Worm (Caenorhabditis elegans) whole organism, L1 larva: ENCODE measurements around the gene F15A8.1.

Experiments
- C04F5.9 ChIP-seq: sonication (generic microtip); optimal IDR thresholded peaks from 2 replicates; lab custom pipeline; 2016; ENCODE audit warnings: missing genetic modification characterization, missing compliant biosample characterization
- C16A3.4 ChIP-seq: fragments of 150-350 bp; optimal IDR thresholded peaks from 2 replicates; lab custom pipeline; 2014; ENCODE audit warnings: missing biosample characterization, missing genetic modification characterization
- C34B4.2 ChIP-seq: sonication (generic microtip); optimal IDR thresholded peaks from 2 replicates; lab custom pipeline; 2017; ENCODE audit warnings: mild to moderate bottlenecking, missing genetic modification characterization, missing compliant biosample characterization
- F16B12.6 ChIP-seq: fragments of 150-350 bp; optimal IDR thresholded peaks from 2 replicates; lab custom pipeline; 2014; ENCODE audit warnings: missing biosample characterization, missing genetic modification characterization
- aha-1 ChIP-seq: fragments of 150-350 bp; optimal IDR thresholded peaks from 2 replicates; lab custom pipeline; 2014; ENCODE audit warnings: missing biosample characterization, missing genetic modification characterization
- alr-1 ChIP-seq: fragments of 200-800 bp; sonication (Bioruptor generic); optimal IDR thresholded peaks from 2 replicates; lab custom pipeline; 2018; ENCODE audit warnings: borderline replicate concordance, mild to moderate bottlenecking, missing genetic modification characterization, missing compliant biosample characterization
- aly-2 ChIP-seq: fragments of 150-350 bp; optimal IDR thresholded peaks from 2 replicates; lab custom pipeline; 2014; ENCODE audit warnings: missing biosample characterization, missing genetic modification characterization
- ama-1 ChIP-seq: fragments of 150-350 bp; optimal IDR thresholded peaks from 2 replicates; lab custom pipeline; 2014
- blmp-1 ChIP-seq: fragments of 150-350 bp; optimal IDR thresholded peaks from 2 replicates; lab custom pipeline; 2014; ENCODE audit warnings: missing biosample characterization, missing genetic modification characterization
- ceh-63 ChIP-seq: fragments of 200-800 bp; sonication (Bioruptor generic); optimal IDR thresholded peaks from 2 replicates; lab custom pipeline; 2018; ENCODE audit warnings: mild to moderate bottlenecking, missing genetic modification characterization, missing compliant biosample characterization
- ceh-8 ChIP-seq: fragments of 200-800 bp; sonication (Bioruptor generic); optimal IDR thresholded peaks from 2 replicates; lab custom pipeline; 2018; ENCODE audit warnings: mild to moderate bottlenecking, missing genetic modification characterization, moderate library complexity, missing compliant biosample characterization
- ceh-82 ChIP-seq, 3 experiments: fragments of 150-350 bp in 1 of 3; sonication (generic microtip) in 2 of 3; optimal IDR thresholded peaks; 2 replicates each; lab custom pipeline; 2014 to 2017; ENCODE audit warnings: missing biosample characterization in 3 of 3, missing genetic modification characterization in 3 of 3
- ceh-88 ChIP-seq: fragments of 200-800 bp; sonication (Bioruptor generic); IDR thresholded peaks from 2 replicates; pipeline ENCODE4 v1.3.6; 2022; ENCODE audit warnings: missing genetic modification characterization, missing compliant biosample characterization
- dsc-1 ChIP-seq: sonication (generic microtip); optimal IDR thresholded peaks from 2 replicates; lab custom pipeline; 2016; ENCODE audit warnings: mild to moderate bottlenecking, missing genetic modification characterization, missing compliant biosample characterization
- efl-1 ChIP-seq, 4 experiments: fragments of 150-350 bp; optimal IDR thresholded peaks in 3 of 4; peaks in 1 of 4; 1 replicate in 1 of 4; 2 replicates in 3 of 4; lab custom pipeline; 2014; ENCODE audit warnings: missing biosample characterization in 2 of 4, missing genetic modification characterization in 2 of 4, missing genetic modification reagents in 2 of 4
- egl-13 ChIP-seq: sonication (generic microtip); optimal IDR thresholded peaks from 2 replicates; lab custom pipeline; 2016; ENCODE audit warnings: missing genotype, missing genetic modification reagents, missing genetic modification characterization, missing compliant biosample characterization
- egl-27 ChIP-seq, 2 experiments: fragments of 150-350 bp in 1 of 2; sonication (generic microtip); optimal IDR thresholded peaks; 3 replicates each; lab custom pipeline; 2017 to 2018; ENCODE audit warnings: missing biosample characterization in 2 of 2, missing genetic modification characterization in 2 of 2, missing genetic modification reagents in 2 of 2
- elt-2 ChIP-seq: sonication (generic microtip); optimal IDR thresholded peaks from 2 replicates; lab custom pipeline; 2016; ENCODE audit warnings: missing genetic modification characterization, mild to moderate bottlenecking, inconsistent platforms, missing compliant biosample characterization, missing genetic modification reagents
- grh-1 ChIP-seq: fragments of 200-800 bp; sonication (Bioruptor generic); IDR thresholded peaks from 2 replicates; pipeline ENCODE4 v1.3.6; 2022; ENCODE audit warnings: missing genetic modification reagents, missing genetic modification characterization, missing compliant biosample characterization
- irx-1 ChIP-seq: sonication (generic microtip); optimal IDR thresholded peaks from 2 replicates; lab custom pipeline; 2016; ENCODE audit warnings: missing genetic modification characterization, missing compliant biosample characterization
- jun-1 ChIP-seq: fragments of 150-350 bp; optimal IDR thresholded peaks from 2 replicates; lab custom pipeline; 2014; ENCODE audit warnings: missing biosample characterization, missing genetic modification reagents, missing genetic modification characterization
- lin-13 ChIP-seq: fragments of 150-350 bp; optimal IDR thresholded peaks from 2 replicates; lab custom pipeline; 2014; ENCODE audit warnings: missing biosample characterization, missing genetic modification reagents, missing genetic modification characterization
- lin-39 ChIP-seq: fragments of 150-350 bp; optimal IDR thresholded peaks from 2 replicates; lab custom pipeline; 2014; ENCODE audit warnings: missing biosample characterization, missing genetic modification reagents, missing genetic modification characterization
- mdl-1 ChIP-seq, 2 experiments: fragments of 150-350 bp; optimal IDR thresholded peaks; 2 replicates each; lab custom pipeline; 2014 to 2017; ENCODE audit warnings: missing biosample characterization in 2 of 2, missing genetic modification characterization in 2 of 2, inconsistent platforms in 1 of 2
- mef-2 ChIP-seq: fragments of 150-350 bp; optimal IDR thresholded peaks from 2 replicates; lab custom pipeline; 2014; ENCODE audit warnings: missing biosample characterization, missing genetic modification characterization
- mep-1 ChIP-seq: fragments of 150-350 bp; optimal IDR thresholded peaks from 2 replicates; lab custom pipeline; 2014; ENCODE audit warnings: missing biosample characterization, missing genetic modification characterization
- nhr-12 ChIP-seq: sonication (generic microtip); optimal IDR thresholded peaks from 2 replicates; lab custom pipeline; 2017; ENCODE audit warnings: missing biosample characterization, missing genetic modification characterization
- nhr-28 ChIP-seq: fragments of 150-350 bp; optimal IDR thresholded peaks from 2 replicates; lab custom pipeline; 2014; ENCODE audit warnings: missing biosample characterization, missing genetic modification characterization
- nhr-47 ChIP-seq: sonication (generic microtip); optimal IDR thresholded peaks from 2 replicates; lab custom pipeline; 2016; ENCODE audit warnings: mild to moderate bottlenecking, missing genetic modification characterization, moderate library complexity, missing compliant biosample characterization
- nhr-76 ChIP-seq: sonication (generic microtip); optimal IDR thresholded peaks from 2 replicates; lab custom pipeline; 2017; ENCODE audit warnings: missing biosample characterization, missing genetic modification characterization
- nhr-77 ChIP-seq: fragments of 150-350 bp; optimal IDR thresholded peaks from 2 replicates; lab custom pipeline; 2014; ENCODE audit warnings: missing biosample characterization, missing genetic modification characterization
- nhr-85 ChIP-seq: sonication (generic microtip); peaks from one replicate; lab custom pipeline; 2016; ENCODE audit warnings: missing genetic modification characterization, inconsistent platforms, missing compliant biosample characterization
- nhr-90 ChIP-seq: sonication (generic microtip); optimal IDR thresholded peaks from 2 replicates; lab custom pipeline; 2016; ENCODE audit warnings: mild to moderate bottlenecking, missing genetic modification characterization, missing compliant biosample characterization; ENCODE audit not compliant: poor library complexity
- pag-3 ChIP-seq: sonication (generic microtip); optimal IDR thresholded peaks from 2 replicates; lab custom pipeline; 2017; ENCODE audit warnings: missing genetic modification characterization, mild to moderate bottlenecking, missing compliant biosample characterization, antibody characterized with exemption, borderline replicate concordance; ENCODE audit not compliant: insufficient read depth
- pqm-1 ChIP-seq: sonication (generic microtip); optimal IDR thresholded peaks from 3 replicates; lab custom pipeline; 2017; ENCODE audit warnings: missing biosample characterization, missing genetic modification characterization
- rnt-1 ChIP-seq: sonication (generic microtip); optimal IDR thresholded peaks from 2 replicates; lab custom pipeline; 2016; ENCODE audit warnings: mild to moderate bottlenecking, missing genetic modification characterization, moderate library complexity, missing compliant biosample characterization
- skn-1 ChIP-seq: fragments of 150-350 bp; optimal IDR thresholded peaks from 2 replicates; lab custom pipeline; 2014; ENCODE audit warnings: missing biosample characterization, missing genetic modification characterization
- snpc-4 ChIP-seq: fragments of 150-350 bp; optimal IDR thresholded peaks from 2 replicates; lab custom pipeline; 2014; ENCODE audit warnings: missing biosample characterization, missing genetic modification characterization
- tlp-1 ChIP-seq: fragments of 150-350 bp; optimal IDR thresholded peaks from 2 replicates; lab custom pipeline; 2014; ENCODE audit warnings: missing biosample characterization, missing genetic modification characterization
- unc-62 ChIP-seq: fragments of 150-350 bp; optimal IDR thresholded peaks from 2 replicates; lab custom pipeline; 2014; ENCODE audit warnings: missing biosample characterization, missing genetic modification reagents, missing genetic modification characterization
- unc-86 ChIP-seq: sonication (generic microtip); optimal IDR thresholded peaks from 2 replicates; lab custom pipeline; 2016; ENCODE audit warnings: missing genetic modification characterization, missing compliant biosample characterization
- unc-98 ChIP-seq: fragments of 200-800 bp; sonication (Bioruptor generic); IDR thresholded peaks from 2 replicates; pipeline ENCODE4 v1.3.6; 2022; ENCODE audit warnings: missing genetic modification characterization, missing compliant biosample characterization
- vab-15 ChIP-seq: sonication (generic microtip); optimal IDR thresholded peaks from 2 replicates; lab custom pipeline; 2017; ENCODE audit warnings: missing genotype, mild to moderate bottlenecking, missing genetic modification characterization, missing compliant biosample characterization
- zag-1 ChIP-seq: fragments of 150-350 bp; optimal IDR thresholded peaks from 2 replicates; lab custom pipeline; 2014; ENCODE audit warnings: missing biosample characterization, missing genetic modification characterization
- zip-4 ChIP-seq: fragments of 200-800 bp; sonication (Bioruptor generic); optimal IDR thresholded peaks from 2 replicates; lab custom pipeline; 2018; ENCODE audit warnings: mild to moderate bottlenecking, missing genetic modification characterization, moderate library complexity, missing compliant biosample characterization
- ztf-4 ChIP-seq: fragments of 150-350 bp; optimal IDR thresholded peaks from 2 replicates; lab custom pipeline; 2014; ENCODE audit warnings: missing biosample characterization, missing genetic modification characterization

The F15A8.1 gene

ce11 chrX:4395073-4395850, 45.5 kb upstream of the F15A8.1 start (continued):
- TF ChIP-seq nhr-47 (tag; lab: Kevin White, UChicago), result peak; percentile 84
- TF ChIP-seq zip-4 (GFP tag; lab: Kevin White, UChicago), result peak; percentile 20
- TF ChIP-seq ceh-63 (GFP tag; lab: Kevin White, UChicago), result no peak
- no peak for TF ChIP-seq zag-1 (tag; lab: Kevin White, UChicago)
- TF ChIP-seq ama-1 (lab: Kevin White, UChicago), result no peak
- peak; percentile 54; the same call in 1 of the 2 replicates for TF ChIP-seq grh-1 (GFP tag; lab: Robert Waterston, UW)
- peak; percentile 62 for TF ChIP-seq lin-39 (tag; lab: Kevin White, UChicago)
- TF ChIP-seq unc-62, result no peak
- 0 out of 2 replicates have a peak, but pooled peaks have one; percentile 40 for TF ChIP-seq ceh-88 (GFP tag; lab: Robert Waterston, UW)
- TF ChIP-seq unc-86 (tag; lab: Kevin White, UChicago), result peak; percentile 14
- no peak for TF ChIP-seq unc-98
- no peak for TF ChIP-seq mef-2 (tag; lab: Kevin White, UChicago)
- TF ChIP-seq C16A3.4 (tag; lab: Kevin White, UChicago), result peak; percentile 77
- TF ChIP-seq tlp-1 (tag; lab: Kevin White, UChicago), result no peak
- peak; percentile 84 for TF ChIP-seq rnt-1 (tag; lab: Kevin White, UChicago)
- no peak for TF ChIP-seq pqm-1 (tag; lab: Kevin White, UChicago)
- TF ChIP-seq nhr-90, result peak; percentile 88
- peak; percentile 45 for TF ChIP-seq irx-1 (tag; lab: Kevin White, UChicago)
- TF ChIP-seq mdl-1 (tag; optimal IDR thresholded peaks at IDR 0.05; lab: Kevin White, UChicago), result peak in 1 of 2 experiments; percentile 52
- TF ChIP-seq egl-27 (tag; optimal IDR thresholded peaks at IDR 0.05; lab: Kevin White, UChicago), result no peak
- TF ChIP-seq alr-1 (tag; lab: Kevin White, UChicago), result no peak
- no peak for TF ChIP-seq nhr-12
- TF ChIP-seq vab-15, result no peak
- TF ChIP-seq egl-13 (tag; lab: Kevin White, UChicago), result no peak
- peak; percentile 83 for TF ChIP-seq jun-1 (tag; lab: Kevin White, UChicago)
- no peak for TF ChIP-seq C04F5.9
- peak; percentile 75 for TF ChIP-seq skn-1 (tag; lab: Kevin White, UChicago)
- TF ChIP-seq mep-1 (tag; lab: Kevin White, UChicago), result peak; percentile 79
- TF ChIP-seq ceh-82 (tag; optimal IDR thresholded peaks at IDR 0.05; lab: Kevin White, UChicago), result peak; percentile 53 to 80 (median 54)
- peak; percentile 85 for TF ChIP-seq nhr-85
- TF ChIP-seq snpc-4 (tag; lab: Kevin White, UChicago), result peak; percentile 39
- no peak for TF ChIP-seq nhr-76
- no peak for TF ChIP-seq ceh-8 (GFP tag; lab: Kevin White, UChicago)
- TF ChIP-seq efl-1 (optimal IDR thresholded peaks at IDR 0.05; lab: Kevin White, UChicago), result peak; percentile 47 to 54
- TF ChIP-seq efl-1 (GFP tag; optimal IDR thresholded peaks at IDR 0.05 in 1 of 2; lab: Kevin White, UChicago), result peak in 1 of 2 experiments; percentile 7
- TF ChIP-seq elt-2 (tag; lab: Kevin White, UChicago), result peak; percentile 57
- TF ChIP-seq aly-2 (tag; lab: Kevin White, UChicago), result no peak
- no peak for TF ChIP-seq aha-1 (tag; lab: Kevin White, UChicago)
- no peak for TF ChIP-seq lin-13 (GFP tag; lab: Kevin White, UChicago)
- TF ChIP-seq ztf-4, result peak; percentile 43
- TF ChIP-seq pag-3 (tag; lab: Kevin White, UChicago), result no peak
- TF ChIP-seq nhr-28 (tag; lab: Kevin White, UChicago), result no peak
- TF ChIP-seq blmp-1 (tag; lab: Kevin White, UChicago), result peak; percentile 26
- TF ChIP-seq dsc-1 (tag; lab: Kevin White, UChicago), result peak; percentile 87
- TF ChIP-seq C34B4.2, result no peak
- peak; percentile 78 for TF ChIP-seq nhr-77 (tag; lab: Kevin White, UChicago)
- peak; percentile 7 for TF ChIP-seq F16B12.6
